Fruit fly (Drosophila melanogaster) whole organism, pupa: Measurements from ENCODE around the gene CG31681.

Experiments
- CG10348 ChIP-seq: fragments of 200-800 bp; sonication (Bioruptor generic); IDR thresholded peaks from 2 replicates; pipeline ENCODE4 v1.3.6; 2022; ENCODE audit warnings: missing biosample characterization, missing genetic modification characterization
- CG12605 ChIP-seq: fragments of 200-800 bp; sonication (Bioruptor generic); IDR thresholded peaks from 2 replicates; pipeline ENCODE4 v1.3.6; 2022; ENCODE audit warnings: missing biosample characterization, missing genetic modification characterization
- CG13204 ChIP-seq: fragments of 200-800 bp; sonication (Bioruptor generic); optimal IDR thresholded peaks from 2 replicates; lab custom pipeline; 2018; ENCODE audit warnings: missing biosample characterization, mild to moderate bottlenecking, missing genetic modification characterization, moderate library complexity
- CG14655 ChIP-seq: fragments of 200-800 bp; sonication (Bioruptor generic); optimal IDR thresholded peaks from 3 replicates; lab custom pipeline; 2017; ENCODE audit warnings: mild to moderate bottlenecking, missing biosample characterization, missing genetic modification reagents, missing genetic modification characterization
- CG15710 ChIP-seq: fragments of 200-800 bp; sonication (Bioruptor generic); optimal IDR thresholded peaks from 2 replicates; lab custom pipeline; 2018; ENCODE audit warnings: missing biosample characterization, mild to moderate bottlenecking, missing genetic modification characterization, moderate library complexity
- CG17806 ChIP-seq: fragments of 200-800 bp; sonication (Bioruptor generic); optimal IDR thresholded peaks from 2 replicates; lab custom pipeline; 2018; ENCODE audit warnings: missing biosample characterization, mild to moderate bottlenecking, missing genetic modification characterization, moderate library complexity
- CG32121 ChIP-seq: fragments of 200-800 bp; sonication (Bioruptor generic); IDR thresholded peaks from 2 replicates; pipeline ENCODE4 v1.3.6; 2022; ENCODE audit warnings: missing biosample characterization, missing genetic modification characterization
- CG34367 ChIP-seq: fragments of 200-800 bp; sonication (Bioruptor generic); optimal IDR thresholded peaks from 2 replicates; lab custom pipeline; 2018; ENCODE audit warnings: missing biosample characterization, mild to moderate bottlenecking, missing genetic modification characterization
- CG4496 ChIP-seq: fragments of 200-800 bp; sonication (Bioruptor generic); IDR thresholded peaks from 3 replicates; pipeline ENCODE4 v1.3.6; 2022; ENCODE audit warnings: missing biosample characterization, missing genetic modification characterization
- CG8159 ChIP-seq: fragments of 200-800 bp; sonication (Bioruptor generic); optimal IDR thresholded peaks from 3 replicates; lab custom pipeline; 2018; ENCODE audit warnings: missing biosample characterization, mild to moderate bottlenecking, missing genetic modification characterization, moderate library complexity
- CG8301 ChIP-seq: fragments of 200-800 bp; sonication (Bioruptor generic); optimal IDR thresholded peaks from 2 replicates; lab custom pipeline; 2018; ENCODE audit warnings: missing biosample characterization, mild to moderate bottlenecking, missing genetic modification characterization
- CG9948 ChIP-seq: fragments of 200-800 bp; sonication (Bioruptor generic); optimal IDR thresholded peaks from 2 replicates; lab custom pipeline; 2018; ENCODE audit warnings: missing biosample characterization, mild to moderate bottlenecking, missing genetic modification characterization, moderate library complexity
- D1 ChIP-seq: fragments of 200-800 bp; sonication (Bioruptor generic); optimal IDR thresholded peaks from 2 replicates; lab custom pipeline; 2018; ENCODE audit warnings: missing biosample characterization, mild to moderate bottlenecking, missing genetic modification characterization, moderate library complexity
- EcR ChIP-seq: fragments of 200-800 bp; sonication (Bioruptor generic); optimal IDR thresholded peaks from 3 replicates; lab custom pipeline; 2019; ENCODE audit warnings: missing biosample characterization, missing genetic modification characterization, mild to moderate bottlenecking, moderate library complexity, missing genetic modification reagents
- Ets98B ChIP-seq: fragments of 200-800 bp; sonication (Bioruptor generic); IDR thresholded peaks from 2 replicates; pipeline ENCODE4 v1.3.6; 2022; ENCODE audit warnings: missing biosample characterization, missing genetic modification characterization
- Pif1A ChIP-seq: fragments of 200-800 bp; sonication (Bioruptor generic); optimal IDR thresholded peaks from 3 replicates; lab custom pipeline; 2016; ENCODE audit warnings: missing biosample characterization, missing genetic modification characterization
- Pif1B ChIP-seq: fragments of 200-800 bp; sonication (Bioruptor generic); optimal IDR thresholded peaks from 3 replicates; lab custom pipeline; 2016; ENCODE audit warnings: missing biosample characterization, missing genetic modification characterization
- Snoo ChIP-seq: fragments of 200-800 bp; sonication (Bioruptor generic); optimal IDR thresholded peaks from 3 replicates; lab custom pipeline; 2017; ENCODE audit warnings: missing biosample characterization, mild to moderate bottlenecking, missing genetic modification characterization, inconsistent platforms
- fd96Ca ChIP-seq: fragments of 200-800 bp; sonication (Bioruptor generic); IDR thresholded peaks from 3 replicates; pipeline ENCODE4 v1.3.6; 2022; ENCODE audit warnings: missing biosample characterization, missing genetic modification characterization
- gl ChIP-seq: fragments of 200-800 bp; sonication (Bioruptor generic); optimal IDR thresholded peaks from 2 replicates; lab custom pipeline; 2018; ENCODE audit warnings: missing biosample characterization, mild to moderate bottlenecking, missing genetic modification characterization
- rn ChIP-seq: fragments of 200-800 bp; sonication (Bioruptor generic); IDR thresholded peaks from 2 replicates; pipeline ENCODE4 v1.3.6; 2022; ENCODE audit warnings: missing biosample characterization, missing genetic modification characterization

CG31681 gene

DNA sequence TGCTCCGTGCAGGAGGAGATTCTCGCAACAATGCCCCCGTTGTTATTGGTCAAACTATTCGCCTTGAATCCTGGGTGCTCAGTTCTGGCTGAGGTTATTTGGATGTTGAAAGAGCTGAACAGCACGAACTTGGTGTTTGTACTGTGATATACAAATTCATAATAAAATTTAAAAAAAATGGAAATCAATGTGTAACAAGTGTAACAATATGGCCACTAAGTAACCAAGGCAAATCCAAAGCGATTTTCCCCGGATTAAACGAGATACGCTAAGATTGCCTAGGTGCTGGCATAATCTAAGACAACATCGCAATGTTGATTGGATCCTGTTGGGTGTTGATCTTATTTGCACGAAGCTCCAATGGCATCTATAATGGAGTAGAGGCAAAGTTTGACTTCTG lies 1.8 kb downstream of the CG31681 start, which contains the start of gene CG4271:
Gene CG4271, plus strand, starts transcription at position 301 of the 400 bp plus-strand sequence.
- TF ChIP-seq CG12605 (GFP tag; lab: Robert Waterston, UW) (no peak), EcR (GFP tag; lab: Kevin White, UChicago) (no peak), D1 (no peak), Pif1B (GFP tag; lab: Kevin White, UChicago) (no peak)

DNA sequence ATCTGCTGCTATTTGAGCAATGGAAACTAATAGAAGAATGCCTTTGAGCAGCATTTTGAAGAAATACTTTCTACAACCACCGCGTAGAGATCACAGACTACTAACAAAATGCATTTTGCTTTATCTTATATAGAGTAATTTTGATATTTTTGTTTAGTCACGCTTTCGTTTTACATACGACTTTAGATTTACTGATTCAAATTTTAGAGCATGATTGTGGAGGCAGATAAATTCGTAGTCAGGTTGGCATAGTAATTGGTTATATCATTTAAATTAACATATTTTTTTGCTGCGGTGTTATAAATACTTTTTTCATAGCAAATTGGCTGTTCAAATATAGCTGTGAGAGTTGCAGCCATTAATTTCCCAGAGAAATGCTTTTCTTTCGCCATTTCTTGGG lies 17.6 kb downstream of the CG31681 start, which contains the start of gene CG17242:
Gene CG17242, minus strand, starts transcription at position 101 of the 400 bp plus-strand sequence.
- TF ChIP-seq CG4496 (GFP tag; lab: Robert Waterston, UW): no peak
- TF ChIP-seq CG12605 (GFP tag; lab: Robert Waterston, UW): no peak
- TF ChIP-seq fd96Ca (GFP tag; lab: Robert Waterston, UW): no peak
- no peak for TF ChIP-seq gl (tag; lab: Kevin White, UChicago)
- TF ChIP-seq CG10348 (GFP tag; lab: Robert Waterston, UW): no peak
- no peak for TF ChIP-seq Ets98B (GFP tag; lab: Robert Waterston, UW)
- TF ChIP-seq CG15710 (tag; lab: Kevin White, UChicago): no peak
- TF ChIP-seq rn (GFP tag; lab: Robert Waterston, UW): no peak
- TF ChIP-seq Pif1A (GFP tag; lab: Kevin White, UChicago): no peak
- TF ChIP-seq CG32121 (GFP tag; lab: Robert Waterston, UW): no peak
- no peak for TF ChIP-seq Snoo (tag; lab: Kevin White, UChicago)
- TF ChIP-seq CG17806 (tag; lab: Kevin White, UChicago): no peak
- no peak for TF ChIP-seq CG8159 (tag; lab: Kevin White, UChicago)
- no peak for TF ChIP-seq D1
- no peak for TF ChIP-seq CG13204 (GFP tag; lab: Kevin White, UChicago)
- TF ChIP-seq CG8301 (tag; lab: Kevin White, UChicago): no peak
- no peak for TF ChIP-seq CG34367 (tag; lab: Kevin White, UChicago)
- TF ChIP-seq Pif1B (GFP tag; lab: Kevin White, UChicago): no peak

DNA sequence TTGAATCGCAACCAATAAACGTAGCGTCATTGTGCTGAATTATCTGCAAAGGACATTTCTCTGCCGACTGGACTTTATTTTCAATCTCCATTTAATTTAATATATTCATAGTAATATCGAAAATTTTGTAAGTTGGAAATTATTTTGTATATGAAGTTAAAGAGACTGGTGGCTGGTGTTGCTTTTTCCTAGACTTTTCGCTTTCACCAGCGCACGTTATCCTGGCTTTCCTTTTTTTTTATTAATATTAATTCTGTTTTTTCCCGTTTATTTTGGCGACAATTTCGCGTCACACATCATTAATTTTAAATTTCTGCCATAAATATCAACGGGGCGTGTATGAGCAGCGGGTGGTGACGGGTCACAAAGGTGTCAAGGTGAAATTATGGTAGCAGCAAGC lies 21.5 kb downstream of the CG31681 start, which contains the start of gene CG34049:
Gene CG34049, minus strand, starts transcription at position 101 of the 400 bp plus-strand sequence.
- TF ChIP-seq CG10348 (GFP tag; lab: Robert Waterston, UW) (no peak), CG9948 (tag; lab: Kevin White, UChicago) (no peak), Snoo (tag; lab: Kevin White, UChicago) (no peak), CG12605 (GFP tag; lab: Robert Waterston, UW) (no peak), Pif1B (GFP tag; lab: Kevin White, UChicago) (no peak), rn (GFP tag; lab: Robert Waterston, UW) (no peak), gl (tag; lab: Kevin White, UChicago) (no peak), CG34367 (tag; lab: Kevin White, UChicago) (no peak), CG15710 (tag; lab: Kevin White, UChicago) (no peak), D1 (no peak), fd96Ca (GFP tag; lab: Robert Waterston, UW) (no peak), CG32121 (GFP tag; lab: Robert Waterston, UW) (no peak), CG13204 (GFP tag; lab: Kevin White, UChicago) (no peak), Pif1A (GFP tag; lab: Kevin White, UChicago) (no peak), CG8301 (tag; lab: Kevin White, UChicago) (no peak), Ets98B (GFP tag; lab: Robert Waterston, UW) (no peak), CG4496 (GFP tag; lab: Robert Waterston, UW) (no peak), CG17806 (tag; lab: Kevin White, UChicago) (no peak)

DNA sequence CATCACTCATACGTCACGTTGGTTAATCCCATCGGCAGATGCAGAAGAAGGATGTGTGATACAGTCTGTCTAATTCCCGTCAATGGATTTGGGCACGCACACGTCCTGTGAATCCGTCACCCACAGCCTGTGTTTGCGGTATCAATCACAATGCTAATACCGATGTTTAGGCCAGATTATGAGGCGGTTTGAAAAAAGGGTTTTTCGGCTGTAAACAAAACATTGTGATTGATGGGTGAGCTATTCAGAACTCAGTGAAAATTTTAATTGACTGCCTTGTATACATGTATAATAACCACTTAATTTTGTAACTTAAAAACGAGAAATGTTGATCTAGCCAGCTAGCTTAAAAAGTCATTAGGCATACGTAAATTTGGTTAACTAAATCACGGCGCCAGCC lies 23.5 kb downstream of the CG31681 start, which contains the start of gene CG4270:
Gene CG4270, plus strand, starts transcription at position 301 of the 400 bp plus-strand sequence.
- TF ChIP-seq D1 (no peak), CG32121 (GFP tag; lab: Robert Waterston, UW) (no peak), Snoo (tag; lab: Kevin White, UChicago) (no peak), CG14655 (GFP tag; lab: Kevin White, UChicago) (no peak), CG15710 (tag; lab: Kevin White, UChicago) (no peak), CG9948 (tag; lab: Kevin White, UChicago) (no peak), Pif1B (GFP tag; lab: Kevin White, UChicago) (no peak), CG12605 (GFP tag; lab: Robert Waterston, UW) (no peak), CG4496 (GFP tag; lab: Robert Waterston, UW) (no peak), gl (tag; lab: Kevin White, UChicago) (no peak)

DNA sequence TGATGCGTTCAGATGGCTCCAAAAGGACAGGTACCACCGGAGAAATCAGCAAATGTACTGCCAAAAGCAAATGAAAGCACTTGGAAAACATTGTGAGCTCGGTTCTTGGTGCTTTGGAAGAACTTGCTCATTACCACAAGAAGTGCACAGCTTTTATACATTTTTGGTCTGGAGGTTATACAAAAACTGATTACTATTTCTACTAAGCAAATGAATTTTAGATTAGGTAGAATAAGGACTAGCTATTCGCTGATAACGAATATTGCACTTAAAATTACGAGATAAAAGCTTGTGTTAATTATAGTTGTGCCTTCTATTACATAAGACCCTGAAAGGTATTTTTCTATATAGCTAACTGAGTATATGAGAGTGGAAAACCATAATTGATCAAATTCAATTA lies 31.7 kb downstream of the CG31681 start, which contains the start of gene Send1:
Gene Send1, minus strand, starts transcription at position 101 of the 400 bp plus-strand sequence.
- TF ChIP-seq CG14655 (GFP tag; lab: Kevin White, UChicago) (no peak), CG32121 (GFP tag; lab: Robert Waterston, UW) (no peak), Snoo (tag; lab: Kevin White, UChicago) (no peak), CG8159 (tag; lab: Kevin White, UChicago) (no peak), Ets98B (GFP tag; lab: Robert Waterston, UW) (no peak), CG9948 (tag; lab: Kevin White, UChicago) (no peak), CG12605 (GFP tag; lab: Robert Waterston, UW) (no peak), rn (GFP tag; lab: Robert Waterston, UW) (no peak)

DNA sequence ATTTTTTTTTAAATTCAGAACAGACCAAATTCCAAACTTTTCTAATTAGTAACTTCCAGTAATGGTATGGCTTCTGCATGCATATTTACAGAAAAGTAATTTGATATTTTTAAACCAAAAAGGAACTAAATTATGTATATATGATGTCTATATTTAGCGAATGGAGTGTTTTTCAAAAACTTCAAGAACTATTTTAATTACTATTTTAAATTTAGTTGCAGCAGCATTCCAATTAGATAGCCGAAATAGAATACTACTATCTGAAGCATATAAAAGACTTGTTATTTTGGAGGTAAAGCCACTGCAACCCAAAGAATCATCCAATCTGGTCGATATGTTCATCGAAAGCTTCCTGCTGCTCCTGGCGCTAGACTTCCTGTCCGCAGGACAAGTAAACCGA lies 33.9 kb downstream of the CG31681 start, which contains the start of gene CG17234:
Gene CG17234, plus strand, starts transcription at position 301 of the 400 bp plus-strand sequence.
- TF ChIP-seq CG13204 (GFP tag; lab: Kevin White, UChicago) (no peak), Snoo (tag; lab: Kevin White, UChicago) (no peak), CG32121 (GFP tag; lab: Robert Waterston, UW) (no peak), CG10348 (GFP tag; lab: Robert Waterston, UW) (no peak), CG17806 (tag; lab: Kevin White, UChicago) (no peak), CG8159 (tag; lab: Kevin White, UChicago) (no peak), EcR (GFP tag; lab: Kevin White, UChicago) (no peak), gl (tag; lab: Kevin White, UChicago) (no peak), Pif1B (GFP tag; lab: Kevin White, UChicago) (no peak), CG15710 (tag; lab: Kevin White, UChicago) (no peak), CG12605 (GFP tag; lab: Robert Waterston, UW) (no peak), CG9948 (tag; lab: Kevin White, UChicago) (no peak), CG8301 (tag; lab: Kevin White, UChicago) (no peak), D1 (no peak), Ets98B (GFP tag; lab: Robert Waterston, UW) (no peak)
